Fruit fly (Drosophila melanogaster) whole organism: ENCODE results near the gene Cyt-c-d.

Experiments
- Dll ChIP-seq: fragments of >200 bp; optimal IDR thresholded peaks from 2 replicates; lab custom pipeline; 2017
- usp ChIP-seq: fragments of >200 bp; optimal IDR thresholded peaks from 2 replicates; lab custom pipeline; 2017; ENCODE audit warnings: missing biosample characterization, missing genetic modification characterization, mixed read lengths

DNA sequence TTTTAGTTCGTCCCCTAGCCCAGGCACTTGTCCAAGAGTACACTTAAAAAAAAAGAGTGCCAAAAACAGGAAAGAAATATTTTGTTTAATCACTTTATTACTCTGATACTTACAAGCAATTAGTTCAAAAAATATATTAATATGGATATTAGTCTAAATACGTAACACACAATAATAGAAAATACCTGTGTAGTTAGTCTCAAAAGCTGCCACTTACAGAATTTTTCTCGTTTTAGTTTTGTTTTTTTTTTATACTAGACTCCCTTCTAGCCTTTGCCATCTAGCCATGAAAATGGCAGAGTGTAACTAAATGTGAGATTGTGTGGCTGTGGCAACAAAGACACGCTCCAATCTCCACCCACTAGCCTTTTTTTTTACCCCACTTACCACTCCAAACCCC is 27.8 kb upstream of the Cyt-c-d start:
- TF ChIP-seq Dll (lab: Kevin White, UChicago): no peak
- no peak for TF ChIP-seq usp
